Worm (Caenorhabditis elegans) whole organism, mixed stage, embryonic: Measurements from ENCODE around the gene gcy-6.
A peak's percentile ranks its signal among the peaks of the same experiment; 100 is the strongest.

Experiments used
- M03D4.4 ChIP-seq: sonication (generic microtip); optimal IDR thresholded peaks from 2 replicates; lab custom pipeline; 2017; ENCODE audit warnings: mild to moderate bottlenecking, missing genetic modification characterization, missing compliant biosample characterization
- bed-3 ChIP-seq: fragments of 200-800 bp; sonication (Bioruptor generic); optimal IDR thresholded peaks from 3 replicates; lab custom pipeline; 2018; ENCODE audit warnings: mild to moderate bottlenecking, missing genetic modification characterization, moderate library complexity, missing compliant biosample characterization
- blmp-1 ChIP-seq: fragments of 150-350 bp; optimal IDR thresholded peaks from 2 replicates; lab custom pipeline; 2014; ENCODE audit warnings: missing biosample characterization, missing genetic modification characterization
- ceh-39 ChIP-seq: fragments of 150-350 bp; optimal IDR thresholded peaks from 2 replicates; lab custom pipeline; 2014; ENCODE audit warnings: missing biosample characterization, missing genetic modification characterization
- ceh-43 ChIP-seq: fragments of 200-800 bp; sonication (Bioruptor generic); optimal IDR thresholded peaks from 2 replicates; lab custom pipeline; 2018; ENCODE audit warnings: mild to moderate bottlenecking, missing genetic modification characterization, moderate library complexity, missing compliant biosample characterization
- ces-1 ChIP-seq: fragments of 150-350 bp; optimal IDR thresholded peaks from 2 replicates; lab custom pipeline; 2014; ENCODE audit warnings: missing biosample characterization, missing genetic modification reagents, missing genetic modification characterization
- cnd-1 ChIP-seq: fragments of 200-800 bp; sonication (Bioruptor generic); optimal IDR thresholded peaks from 2 replicates; lab custom pipeline; 2018; ENCODE audit warnings: mild to moderate bottlenecking, missing genetic modification characterization, missing compliant biosample characterization
- drap-1 ChIP-seq: fragments of 200-800 bp; sonication (Bioruptor generic); optimal IDR thresholded peaks from 3 replicates; lab custom pipeline; 2018; ENCODE audit warnings: mild to moderate bottlenecking, missing genetic modification characterization, missing compliant biosample characterization
- elt-1 ChIP-seq: sonication (generic microtip); optimal IDR thresholded peaks from 2 replicates; lab custom pipeline; 2017; ENCODE audit warnings: missing genetic modification characterization, mild to moderate bottlenecking, missing compliant biosample characterization, antibody characterized with exemption, moderate library complexity, borderline replicate concordance; ENCODE audit not compliant: insufficient read depth
- flh-1 ChIP-seq: fragments of 200-800 bp; sonication (Bioruptor generic); optimal IDR thresholded peaks from 2 replicates; lab custom pipeline; 2018; ENCODE audit warnings: mild to moderate bottlenecking, missing genetic modification characterization, moderate library complexity, missing compliant biosample characterization
- ham-2 ChIP-seq: fragments of 200-800 bp; sonication (Bioruptor generic); optimal IDR thresholded peaks from 2 replicates; lab custom pipeline; 2018; ENCODE audit warnings: mild to moderate bottlenecking, missing genetic modification characterization, missing compliant biosample characterization
- hlh-1 ChIP-seq: fragments of 150-350 bp; optimal IDR thresholded peaks from 2 replicates; lab custom pipeline; 2014; ENCODE audit warnings: missing biosample characterization, missing genetic modification reagents, missing genetic modification characterization
- lin-13 ChIP-seq: fragments of 150-350 bp; optimal IDR thresholded peaks from 2 replicates; lab custom pipeline; 2014; ENCODE audit warnings: missing biosample characterization, missing genetic modification characterization
- lin-32 ChIP-seq: fragments of 200-800 bp; sonication (Bioruptor generic); optimal IDR thresholded peaks from 2 replicates; lab custom pipeline; 2018; ENCODE audit warnings: mild to moderate bottlenecking, missing genetic modification characterization, missing compliant biosample characterization
- lsy-2 ChIP-seq: fragments of 150-350 bp; optimal IDR thresholded peaks from 2 replicates; lab custom pipeline; 2014; ENCODE audit warnings: missing biosample characterization, missing genetic modification characterization
- mab-5 ChIP-seq: fragments of 150-350 bp; optimal IDR thresholded peaks from 2 replicates; lab custom pipeline; 2014; ENCODE audit warnings: missing biosample characterization, missing genetic modification characterization
- mep-1 ChIP-seq: fragments of 150-350 bp; optimal IDR thresholded peaks from 2 replicates; lab custom pipeline; 2017; ENCODE audit warnings: missing biosample characterization, missing genetic modification reagents, missing genetic modification characterization, inconsistent platforms
- mls-2 ChIP-seq: sonication (generic microtip); optimal IDR thresholded peaks from 2 replicates; lab custom pipeline; 2016; ENCODE audit warnings: mild to moderate bottlenecking, missing genetic modification characterization, moderate library complexity, missing compliant biosample characterization
- nhr-12 ChIP-seq: fragments of 150-350 bp; optimal IDR thresholded peaks from 2 replicates; lab custom pipeline; 2014; ENCODE audit warnings: missing biosample characterization, missing genetic modification characterization
- nhr-2 ChIP-seq: fragments of 150-350 bp; optimal IDR thresholded peaks from 2 replicates; lab custom pipeline; 2014; ENCODE audit warnings: missing biosample characterization, missing genetic modification characterization
- nhr-237 ChIP-seq: fragments of 150-350 bp; optimal IDR thresholded peaks from 2 replicates; lab custom pipeline; 2014; ENCODE audit warnings: missing biosample characterization, missing genetic modification characterization
- nhr-28 ChIP-seq: fragments of 150-350 bp; optimal IDR thresholded peaks from 2 replicates; lab custom pipeline; 2014; ENCODE audit warnings: missing biosample characterization, missing genetic modification characterization
- pha-4 ChIP-seq: fragments of 150-350 bp; optimal IDR thresholded peaks from 2 replicates; lab custom pipeline; 2018; ENCODE audit warnings: missing biosample characterization, missing genetic modification reagents, missing genetic modification characterization
- sem-2 ChIP-seq: fragments of 200-800 bp; sonication (Bioruptor generic); optimal IDR thresholded peaks from 2 replicates; lab custom pipeline; 2018; ENCODE audit warnings: mild to moderate bottlenecking, missing genetic modification characterization, missing compliant biosample characterization
- tbx-8 ChIP-seq: fragments of 200-800 bp; sonication (Bioruptor generic); optimal IDR thresholded peaks from 2 replicates; lab custom pipeline; 2018; ENCODE audit warnings: mild to moderate bottlenecking, missing genetic modification characterization, moderate library complexity, missing compliant biosample characterization
- unc-120 ChIP-seq: sonication (generic microtip); optimal IDR thresholded peaks from 2 replicates; lab custom pipeline; 2017; ENCODE audit warnings: missing genetic modification characterization, missing compliant biosample characterization; ENCODE audit not compliant: poor library complexity, severe bottlenecking
- unc-39 ChIP-seq: fragments of 150-350 bp; optimal IDR thresholded peaks from 2 replicates; lab custom pipeline; 2014; ENCODE audit warnings: missing biosample characterization, missing genetic modification characterization
- unc-62 ChIP-seq: fragments of 150-350 bp; optimal IDR thresholded peaks from 2 replicates; lab custom pipeline; 2014; ENCODE audit warnings: missing biosample characterization, missing genetic modification reagents, missing genetic modification characterization
- zip-8 ChIP-seq: fragments of 150-350 bp; optimal IDR thresholded peaks from 2 replicates; lab custom pipeline; 2014; ENCODE audit warnings: missing biosample characterization, missing genetic modification characterization
- ztf-11 ChIP-seq: fragments of 150-350 bp; optimal IDR thresholded peaks from 2 replicates; lab custom pipeline; 2014; ENCODE audit warnings: missing biosample characterization, missing genetic modification characterization

Gene gcy-6

ce11 chrV:10313953-10314352 lies at the start of gene gcy-6:
Gene gcy-6, minus strand, starts transcription at chrV:10314053.
- TF ChIP-seq cnd-1 (tag; lab: Kevin White, UChicago) (no peak), ceh-39 (tag; lab: Kevin White, UChicago) (no peak), flh-1 (GFP tag; lab: Kevin White, UChicago) (no peak), mep-1 (tag; lab: Kevin White, UChicago) (no peak), unc-120 (no peak), hlh-1 (tag; lab: Kevin White, UChicago) (no peak), elt-1 (tag; lab: Kevin White, UChicago) (no peak), pha-4 (tag; lab: Kevin White, UChicago) (no peak), zip-8 (tag; lab: Kevin White, UChicago) (no peak), nhr-237 (tag; lab: Kevin White, UChicago) (no peak), blmp-1 (no peak), mls-2 (tag; lab: Kevin White, UChicago) (no peak), unc-62 (GFP tag; lab: Kevin White, UChicago) (no peak), ham-2 (no peak), M03D4.4 (tag; lab: Kevin White, UChicago) (no peak), ztf-11 (tag; lab: Kevin White, UChicago) (no peak), nhr-12 (tag; lab: Kevin White, UChicago) (no peak), lin-32 (GFP tag; lab: Kevin White, UChicago) (no peak), drap-1 (GFP tag; lab: Kevin White, UChicago) (no peak), tbx-8 (GFP tag; lab: Kevin White, UChicago) (no peak)

DNA sequence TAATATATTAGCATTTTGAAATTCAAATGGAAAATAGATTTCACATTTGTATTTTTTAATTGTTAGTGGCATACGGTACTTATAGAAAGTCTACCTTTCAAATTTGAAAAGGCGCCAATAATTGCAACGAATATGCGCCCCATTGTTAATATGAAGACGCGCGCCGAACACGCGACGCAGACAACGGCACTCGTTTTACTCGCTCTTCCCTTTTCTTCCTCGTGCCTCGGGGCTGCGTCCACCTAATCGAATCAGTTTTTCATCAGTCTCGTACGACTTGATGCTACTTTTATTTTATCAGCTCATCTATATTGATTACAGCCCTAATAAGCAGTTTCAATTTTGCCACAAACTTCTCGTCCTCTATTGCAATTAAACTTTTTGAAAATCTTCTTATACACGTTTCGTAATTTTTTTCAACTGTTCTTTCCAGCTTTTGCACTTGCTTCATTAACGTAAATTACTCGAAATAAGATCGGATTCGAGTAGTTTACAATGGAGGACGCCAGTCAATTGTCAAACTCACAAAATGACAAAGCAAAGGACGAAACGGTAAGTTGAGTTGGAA lies 48.1 kb upstream of the gcy-6 start, which contains the start of gene cash-1:
Gene cash-1, plus strand, starts transcription at position 432 of the 568 bp plus-strand sequence.
- TF ChIP-seq nhr-2 (tag; lab: Kevin White, UChicago) (no peak), ceh-39 (tag; lab: Kevin White, UChicago) (peak; percentile 18), M03D4.4 (tag; lab: Kevin White, UChicago) (no peak), drap-1 (GFP tag; lab: Kevin White, UChicago) (no peak), sem-2 (GFP tag; lab: Kevin White, UChicago) (no peak), hlh-1 (tag; lab: Kevin White, UChicago) (peak; percentile 10), lin-13 (tag; lab: Kevin White, UChicago) (peak; percentile 23), zip-8 (tag; lab: Kevin White, UChicago) (no peak), nhr-237 (tag; lab: Kevin White, UChicago) (peak; percentile 32), pha-4 (tag; lab: Kevin White, UChicago) (peak; percentile 18), mab-5 (tag; lab: Kevin White, UChicago) (no peak), ces-1 (GFP tag; lab: Kevin White, UChicago) (peak; percentile 89), lsy-2 (tag; lab: Kevin White, UChicago) (peak; percentile 68), mep-1 (tag; lab: Kevin White, UChicago) (peak; percentile 54)

ce11 chrV:10360186-10360585 lies 46.3 kb upstream of the gcy-6 start:
- no peak for TF ChIP-seq ceh-43 (GFP tag; lab: Kevin White, UChicago)
- TF ChIP-seq bed-3 (GFP tag; lab: Kevin White, UChicago): no peak
- TF ChIP-seq sem-2 (GFP tag; lab: Kevin White, UChicago): no peak
- TF ChIP-seq zip-8 (tag; lab: Kevin White, UChicago): no peak
- no peak for TF ChIP-seq mep-1 (tag; lab: Kevin White, UChicago)
- no peak for TF ChIP-seq unc-39
- TF ChIP-seq cnd-1 (tag; lab: Kevin White, UChicago): no peak
- TF ChIP-seq tbx-8 (GFP tag; lab: Kevin White, UChicago): no peak
- TF ChIP-seq, all 35 proteins: peak for 0

ce11 chrV:10358238-10358637 lies 44.4 kb upstream of the gcy-6 start, which contains the start of gene ttll-15:
Gene ttll-15, plus strand, starts transcription at chrV:10358538.
- TF ChIP-seq ham-2: no peak
- no peak for TF ChIP-seq sem-2 (GFP tag; lab: Kevin White, UChicago)
- TF ChIP-seq, all 35 proteins: peak for 0

ce11 chrV:10357467-10357953 lies 43.7 kb upstream of the gcy-6 start, which contains the start of gene ceeh-2:
Gene ceeh-2, minus strand, starts transcription at chrV:10357903.
- TF ChIP-seq nhr-28 (tag; lab: Kevin White, UChicago): no peak
